Worm (Caenorhabditis elegans) whole organism, young adult: ENCODE data around the gene bbln-1.

ENCODE experiments used
- F49E8.2 ChIP-seq: sonication (generic microtip); optimal IDR thresholded peaks from 3 replicates; lab custom pipeline; 2017; ENCODE audit warnings: missing genetic modification characterization, mild to moderate bottlenecking, missing compliant biosample characterization, antibody characterized with exemption, moderate library complexity; ENCODE audit not compliant: insufficient read depth
- ama-1 ChIP-seq, 3 experiments: fragments of 150-350 bp in 1 of 3; sonication (generic microtip) in 2 of 3; optimal IDR thresholded peaks; 2 replicates each; lab custom pipeline; 2014 to 2018; ENCODE audit warnings: missing biosample characterization in 2 of 3, missing genetic modification characterization in 2 of 3, missing genetic modification reagents in 2 of 3
- athp-1 ChIP-seq: sonication (generic microtip); optimal IDR thresholded peaks from 2 replicates; lab custom pipeline; 2017; ENCODE audit warnings: mild to moderate bottlenecking, missing genetic modification characterization, missing compliant biosample characterization
- lin-35 ChIP-seq, 3 experiments: fragments of 150-350 bp in 2 of 3; sonication (generic microtip) in 1 of 3; optimal IDR thresholded peaks; 2 replicates each; lab custom pipeline; 2014 to 2018; ENCODE audit warnings: missing biosample characterization in 3 of 3, missing genetic modification characterization in 3 of 3, missing genetic modification reagents in 3 of 3
- madf-8 ChIP-seq: fragments of 200-800 bp; sonication (Bioruptor generic); conservative IDR thresholded peaks from 2 replicates; pipeline ENCODE4 v1.3.6; 2022; ENCODE audit warnings: missing genetic modification reagents, missing genetic modification characterization, missing compliant biosample characterization
- unc-130 ChIP-seq: sonication (generic microtip); optimal IDR thresholded peaks from 2 replicates; lab custom pipeline; 2016; ENCODE audit warnings: missing genetic modification reagents, missing genetic modification characterization, missing compliant biosample characterization

- no peak for TF ChIP-seq ama-1 (optimal IDR thresholded peaks at IDR 0.05; lab: Kevin White, UChicago)
- no peak for TF ChIP-seq ama-1 (GFP tag; optimal IDR thresholded peaks at IDR 0.05; lab: Kevin White, UChicago)
- no peak for TF ChIP-seq F49E8.2
- no peak for TF ChIP-seq athp-1 (tag; lab: Kevin White, UChicago)
- no peak for TF ChIP-seq lin-35 (GFP tag; optimal IDR thresholded peaks at IDR 0.05; lab: Kevin White, UChicago)
- TF ChIP-seq madf-8 (GFP tag; lab: Robert Waterston, UW) = no peak
- TF ChIP-seq unc-130 (GFP tag; lab: Kevin White, UChicago) = no peak
These were observed 17.1 kb downstream of the bbln-1 start, which contains the start of gene K10B3.1 for ce11 chrX:3135186-3135585.
